Worm (Caenorhabditis elegans) whole organism, early embryonic: ENCODE data around the gene ZK1240.6.

Source experiments
- ama-1 ChIP-seq: fragments of 150-350 bp; optimal IDR thresholded peaks from 2 replicates; lab custom pipeline; 2014
- ceh-13 ChIP-seq: fragments of 200-800 bp; sonication (Bioruptor generic); optimal IDR thresholded peaks from 2 replicates; lab custom pipeline; 2018; ENCODE audit warnings: mild to moderate bottlenecking, missing genetic modification characterization, missing compliant biosample characterization
- ets-7 ChIP-seq: sonication (generic microtip); optimal IDR thresholded peaks from 2 replicates; lab custom pipeline; 2016; ENCODE audit warnings: missing genotype, missing genetic modification characterization, missing compliant biosample characterization
- hmg-4 ChIP-seq: fragments of 200-800 bp; sonication (Bioruptor generic); optimal IDR thresholded peaks from 2 replicates; lab custom pipeline; 2018; ENCODE audit warnings: mild to moderate bottlenecking, missing genetic modification characterization, missing compliant biosample characterization
- hnd-1 ChIP-seq: sonication (generic microtip); optimal IDR thresholded peaks from 2 replicates; lab custom pipeline; 2016; ENCODE audit warnings: missing genetic modification characterization, missing compliant biosample characterization
- pes-1 ChIP-seq: fragments of 200-800 bp; sonication (Bioruptor generic); IDR thresholded peaks from 2 replicates; pipeline ENCODE4 v1.3.6; 2022; ENCODE audit warnings: missing genetic modification reagents, missing genetic modification characterization, missing compliant biosample characterization
- sea-1 ChIP-seq: fragments of 200-800 bp; sonication (Bioruptor generic); conservative IDR thresholded peaks from 2 replicates; pipeline ENCODE4 v1.3.6; 2022; ENCODE audit warnings: missing genetic modification characterization, missing compliant biosample characterization
- tbx-11 ChIP-seq: fragments of 200-800 bp; sonication (Bioruptor generic); IDR thresholded peaks from 2 replicates; pipeline ENCODE4 v1.3.6; 2022; ENCODE audit warnings: missing genetic modification characterization, missing compliant biosample characterization
- tra-4 ChIP-seq: sonication (generic microtip); optimal IDR thresholded peaks from 2 replicates; lab custom pipeline; 2017; ENCODE audit warnings: missing genetic modification characterization, missing compliant biosample characterization

ce11 chrII:2295817-2296315 is 26.8 kb downstream of the ZK1240.6 start, which contains the start of gene fbxc-25:
- TF ChIP-seq ama-1 (lab: Kevin White, UChicago): no peak
- no peak for TF ChIP-seq hmg-4 (GFP tag; lab: Kevin White, UChicago)
- no peak for TF ChIP-seq ceh-13
- TF ChIP-seq hnd-1 (tag; lab: Kevin White, UChicago): no peak
- no peak for TF ChIP-seq ets-7 (tag; lab: Kevin White, UChicago)
- TF ChIP-seq tbx-11 (GFP tag; lab: Robert Waterston, UW): no peak
- TF ChIP-seq sea-1: no peak
- TF ChIP-seq pes-1 (GFP tag; lab: Robert Waterston, UW): no peak
- TF ChIP-seq tra-4 (tag; lab: Kevin White, UChicago): no peak
